Worm (Caenorhabditis elegans) whole organism, L1 larva: Measurements from ENCODE around the gene hlh-3.
A peak's percentile ranks its signal among the peaks of the same experiment; 100 is the strongest.

ENCODE experiments used
- C34B4.2 ChIP-seq: sonication (generic microtip); optimal IDR thresholded peaks from 2 replicates; lab custom pipeline; 2017; ENCODE audit warnings: mild to moderate bottlenecking, missing genetic modification characterization, missing compliant biosample characterization
- blmp-1 ChIP-seq: fragments of 150-350 bp; optimal IDR thresholded peaks from 2 replicates; lab custom pipeline; 2014; ENCODE audit warnings: missing biosample characterization, missing genetic modification characterization
- ceh-88 ChIP-seq: fragments of 200-800 bp; sonication (Bioruptor generic); IDR thresholded peaks from 2 replicates; pipeline ENCODE4 v1.3.6; 2022; ENCODE audit warnings: missing genetic modification characterization, missing compliant biosample characterization
- dpl-1 ChIP-seq, 3 experiments: fragments of 150-350 bp in 2 of 3; sonication (generic microtip) in 1 of 3; optimal IDR thresholded peaks; 2 replicates each; lab custom pipeline; 2014 to 2017; ENCODE audit warnings: missing biosample characterization in 3 of 3, missing genetic modification characterization in 3 of 3, missing genetic modification reagents in 3 of 3
- dsc-1 ChIP-seq: sonication (generic microtip); optimal IDR thresholded peaks from 2 replicates; lab custom pipeline; 2016; ENCODE audit warnings: mild to moderate bottlenecking, missing genetic modification characterization, missing compliant biosample characterization
- efl-3 ChIP-seq: fragments of 200-800 bp; sonication (Bioruptor generic); optimal IDR thresholded peaks from 2 replicates; lab custom pipeline; 2018; ENCODE audit warnings: mild to moderate bottlenecking, missing genetic modification characterization, missing compliant biosample characterization
- egl-13 ChIP-seq: sonication (generic microtip); optimal IDR thresholded peaks from 2 replicates; lab custom pipeline; 2016; ENCODE audit warnings: missing genotype, missing genetic modification reagents, missing genetic modification characterization, missing compliant biosample characterization
- elt-2 ChIP-seq: sonication (generic microtip); optimal IDR thresholded peaks from 2 replicates; lab custom pipeline; 2016; ENCODE audit warnings: missing genetic modification characterization, mild to moderate bottlenecking, inconsistent platforms, missing compliant biosample characterization, missing genetic modification reagents
- elt-3 ChIP-seq, 6 experiments: fragments of 150-350 bp in 1 of 6; sonication (generic microtip); optimal IDR thresholded peaks; 2 replicates each; lab custom pipeline; 2017 to 2018; ENCODE audit warnings: missing biosample characterization in 6 of 6, missing genetic modification characterization in 6 of 6, inconsistent platforms in 1 of 6
- fkh-4 ChIP-seq: sonication (generic microtip); optimal IDR thresholded peaks from 2 replicates; lab custom pipeline; 2016; ENCODE audit warnings: missing compliant biosample characterization, missing genetic modification characterization, borderline replicate concordance
- fkh-8 ChIP-seq: sonication (generic microtip); optimal IDR thresholded peaks from 2 replicates; lab custom pipeline; 2016; ENCODE audit warnings: mild to moderate bottlenecking, missing genetic modification characterization, missing compliant biosample characterization
- hlh-17 ChIP-seq: fragments of 200-800 bp; sonication (Bioruptor generic); optimal IDR thresholded peaks from 2 replicates; lab custom pipeline; 2018; ENCODE audit warnings: missing genetic modification characterization, mild to moderate bottlenecking, missing compliant biosample characterization, moderate library complexity, borderline replicate concordance
- irx-1 ChIP-seq: sonication (generic microtip); optimal IDR thresholded peaks from 2 replicates; lab custom pipeline; 2016; ENCODE audit warnings: missing genetic modification characterization, missing compliant biosample characterization
- lin-15B ChIP-seq: fragments of 150-350 bp; sonication (generic microtip); optimal IDR thresholded peaks from 3 replicates; lab custom pipeline; 2014; ENCODE audit warnings: missing biosample characterization, missing genetic modification characterization
- lin-39 ChIP-seq: fragments of 150-350 bp; optimal IDR thresholded peaks from 2 replicates; lab custom pipeline; 2014; ENCODE audit warnings: missing biosample characterization, missing genetic modification reagents, missing genetic modification characterization
- mab-9 ChIP-seq: fragments of 200-800 bp; sonication (Bioruptor generic); IDR thresholded peaks from 2 replicates; pipeline ENCODE4 v1.3.6; 2022; ENCODE audit warnings: missing genetic modification reagents, missing genetic modification characterization, missing compliant biosample characterization
- mdl-1 ChIP-seq, 2 experiments: fragments of 150-350 bp; optimal IDR thresholded peaks; 2 replicates each; lab custom pipeline; 2014 to 2017; ENCODE audit warnings: missing biosample characterization in 2 of 2, missing genetic modification characterization in 2 of 2, inconsistent platforms in 1 of 2
- mef-2 ChIP-seq: fragments of 150-350 bp; optimal IDR thresholded peaks from 2 replicates; lab custom pipeline; 2014; ENCODE audit warnings: missing biosample characterization, missing genetic modification characterization
- mep-1 ChIP-seq: fragments of 150-350 bp; optimal IDR thresholded peaks from 2 replicates; lab custom pipeline; 2014; ENCODE audit warnings: missing biosample characterization, missing genetic modification characterization
- nhr-11 ChIP-seq: fragments of 150-350 bp; optimal IDR thresholded peaks from 2 replicates; lab custom pipeline; 2014; ENCODE audit warnings: missing biosample characterization, missing genetic modification characterization
- nhr-12 ChIP-seq: sonication (generic microtip); optimal IDR thresholded peaks from 2 replicates; lab custom pipeline; 2017; ENCODE audit warnings: missing biosample characterization, missing genetic modification characterization
- nhr-28 ChIP-seq: fragments of 150-350 bp; optimal IDR thresholded peaks from 2 replicates; lab custom pipeline; 2014; ENCODE audit warnings: missing biosample characterization, missing genetic modification characterization
- nhr-47 ChIP-seq: sonication (generic microtip); optimal IDR thresholded peaks from 2 replicates; lab custom pipeline; 2016; ENCODE audit warnings: mild to moderate bottlenecking, missing genetic modification characterization, moderate library complexity, missing compliant biosample characterization
- nhr-76 ChIP-seq: sonication (generic microtip); optimal IDR thresholded peaks from 2 replicates; lab custom pipeline; 2017; ENCODE audit warnings: missing biosample characterization, missing genetic modification characterization
- nhr-77 ChIP-seq: fragments of 150-350 bp; optimal IDR thresholded peaks from 2 replicates; lab custom pipeline; 2014; ENCODE audit warnings: missing biosample characterization, missing genetic modification characterization
- nhr-85 ChIP-seq: sonication (generic microtip); peaks from one replicate; lab custom pipeline; 2016; ENCODE audit warnings: missing genetic modification characterization, inconsistent platforms, missing compliant biosample characterization
- pax-3 ChIP-seq: fragments of 200-800 bp; sonication (Bioruptor generic); optimal IDR thresholded peaks from 2 replicates; lab custom pipeline; 2018; ENCODE audit warnings: mild to moderate bottlenecking, missing genetic modification characterization, moderate library complexity, missing compliant biosample characterization
- pqm-1 ChIP-seq: sonication (generic microtip); optimal IDR thresholded peaks from 3 replicates; lab custom pipeline; 2017; ENCODE audit warnings: missing biosample characterization, missing genetic modification characterization
- skn-1 ChIP-seq: fragments of 150-350 bp; optimal IDR thresholded peaks from 2 replicates; lab custom pipeline; 2014; ENCODE audit warnings: missing biosample characterization, missing genetic modification characterization
- snpc-4 ChIP-seq: fragments of 150-350 bp; optimal IDR thresholded peaks from 2 replicates; lab custom pipeline; 2014; ENCODE audit warnings: missing biosample characterization, missing genetic modification characterization
- snu-23 ChIP-seq: sonication (generic microtip); optimal IDR thresholded peaks from 2 replicates; lab custom pipeline; 2016; ENCODE audit warnings: missing genetic modification characterization, missing compliant biosample characterization
- sox-4 ChIP-seq: sonication (generic microtip); optimal IDR thresholded peaks from 2 replicates; lab custom pipeline; 2016; ENCODE audit warnings: missing genetic modification characterization, missing compliant biosample characterization
- sptf-1 ChIP-seq: fragments of 150-350 bp; optimal IDR thresholded peaks from 2 replicates; lab custom pipeline; 2014; ENCODE audit warnings: missing biosample characterization, missing genetic modification characterization
- tbx-2 ChIP-seq: sonication (generic microtip); optimal IDR thresholded peaks from 2 replicates; lab custom pipeline; 2016; ENCODE audit warnings: missing genetic modification characterization, missing compliant biosample characterization
- tlp-1 ChIP-seq: fragments of 150-350 bp; optimal IDR thresholded peaks from 2 replicates; lab custom pipeline; 2014; ENCODE audit warnings: missing biosample characterization, missing genetic modification characterization
- vab-15 ChIP-seq: sonication (generic microtip); optimal IDR thresholded peaks from 2 replicates; lab custom pipeline; 2017; ENCODE audit warnings: missing genotype, mild to moderate bottlenecking, missing genetic modification characterization, missing compliant biosample characterization
- zag-1 ChIP-seq: fragments of 150-350 bp; optimal IDR thresholded peaks from 2 replicates; lab custom pipeline; 2014; ENCODE audit warnings: missing biosample characterization, missing genetic modification characterization
- ztf-11 ChIP-seq, 2 experiments: sonication (generic microtip); optimal IDR thresholded peaks; 2 replicates each; lab custom pipeline; 2016 to 2017; ENCODE audit warnings: missing genetic modification characterization in 2 of 2, missing biosample characterization in 1 of 2, missing compliant biosample characterization in 1 of 2
- ztf-4 ChIP-seq: fragments of 150-350 bp; optimal IDR thresholded peaks from 2 replicates; lab custom pipeline; 2014; ENCODE audit warnings: missing biosample characterization, missing genetic modification characterization

hlh-3 gene

ce11 chrII:9064437-9064836 lies 22.0 kb upstream of the hlh-3 start (continued):
- TF ChIP-seq nhr-77 (tag; lab: Kevin White, UChicago): no peak
- TF ChIP-seq mdl-1 (tag; optimal IDR thresholded peaks at IDR 0.05; lab: Kevin White, UChicago): peak in 1 of 2 experiments; percentile 7
- TF ChIP-seq skn-1: no peak
- no peak for TF ChIP-seq nhr-12 (tag; lab: Kevin White, UChicago)
- TF ChIP-seq fkh-8 (tag; lab: Kevin White, UChicago): no peak
- peak; percentile 20 for TF ChIP-seq efl-3 (GFP tag; lab: Kevin White, UChicago)
- TF ChIP-seq sox-4 (tag; lab: Kevin White, UChicago): no peak
- TF ChIP-seq snpc-4: no peak
- peak in 1 of 6 experiments; percentile 62 for TF ChIP-seq elt-3 (tag; optimal IDR thresholded peaks at IDR 0.05; lab: Kevin White, UChicago)
- TF ChIP-seq ztf-4 (tag; lab: Kevin White, UChicago): no peak
- TF ChIP-seq tlp-1: no peak
- TF ChIP-seq nhr-85 (tag; lab: Kevin White, UChicago): peak; percentile 91
- no peak for TF ChIP-seq mep-1 (tag; lab: Kevin White, UChicago)

DNA sequence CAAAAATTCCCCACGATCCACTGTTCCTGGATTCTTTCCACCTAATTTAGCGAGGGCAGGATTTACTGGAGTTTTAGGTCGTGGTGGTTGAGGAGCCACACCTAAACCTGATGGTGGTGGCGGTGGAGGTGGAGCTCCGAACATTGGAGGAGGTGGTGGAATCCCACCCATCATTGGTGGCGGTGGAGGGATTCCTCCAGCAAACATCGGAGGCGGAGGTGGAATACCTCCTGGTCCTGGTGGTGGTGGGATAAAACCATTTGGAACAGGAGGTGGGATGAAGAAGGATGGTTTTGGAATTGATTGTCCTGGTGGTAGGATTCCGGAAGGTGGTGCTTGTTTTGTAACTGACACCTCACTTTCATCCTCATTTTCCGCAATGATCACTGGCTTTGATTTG lies 16.6 kb upstream of the hlh-3 start:
- TF ChIP-seq lin-39 (tag; lab: Kevin White, UChicago) (no peak), ceh-88 (GFP tag; lab: Robert Waterston, UW) (no peak), dsc-1 (tag; lab: Kevin White, UChicago) (no peak), irx-1 (tag; lab: Kevin White, UChicago) (no peak), elt-2 (tag; lab: Kevin White, UChicago) (no peak), nhr-11 (tag; lab: Kevin White, UChicago) (no peak), tbx-2 (tag; lab: Kevin White, UChicago) (no peak), egl-13 (tag; lab: Kevin White, UChicago) (no peak), ztf-11 (tag; optimal IDR thresholded peaks at IDR 0.05; lab: Kevin White, UChicago) (no peak), mab-9 (GFP tag; lab: Robert Waterston, UW) (no peak), snu-23 (no peak), nhr-77 (tag; lab: Kevin White, UChicago) (no peak), C34B4.2 (tag; lab: Kevin White, UChicago) (no peak)

DNA sequence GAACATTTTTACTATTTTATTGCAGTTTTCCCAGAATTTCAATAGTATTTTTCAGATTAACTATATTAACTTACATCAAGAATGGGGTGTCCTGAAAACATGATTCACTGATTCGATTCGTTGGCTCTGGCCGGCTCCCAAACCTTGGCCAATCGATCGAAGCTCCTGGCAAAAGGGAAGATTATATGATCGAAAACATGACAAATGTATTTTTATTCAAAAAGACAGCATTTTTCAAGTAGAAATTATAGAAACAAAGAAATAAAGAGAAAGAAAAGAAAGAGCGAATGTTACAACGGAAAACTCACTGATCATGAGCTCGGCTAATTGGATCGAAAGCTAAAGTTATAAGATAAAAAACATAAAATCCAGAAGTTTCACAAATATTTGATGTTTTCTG lies 15.7 kb upstream of the hlh-3 start, which contains the start of gene T24B8.4:
TSS of gene T24B8.4 (minus strand) at position 101 of the 400 bp plus-strand sequence.
- no peak for TF ChIP-seq tlp-1
- no peak for TF ChIP-seq lin-15B (tag; lab: Kevin White, UChicago)
- no peak for TF ChIP-seq sptf-1 (tag; lab: Kevin White, UChicago)
- TF ChIP-seq fkh-4: no peak
- no peak for TF ChIP-seq vab-15 (tag; lab: Kevin White, UChicago)
- no peak for TF ChIP-seq pax-3 (tag; lab: Kevin White, UChicago)
- TF ChIP-seq nhr-47 (tag; lab: Kevin White, UChicago): no peak

DNA sequence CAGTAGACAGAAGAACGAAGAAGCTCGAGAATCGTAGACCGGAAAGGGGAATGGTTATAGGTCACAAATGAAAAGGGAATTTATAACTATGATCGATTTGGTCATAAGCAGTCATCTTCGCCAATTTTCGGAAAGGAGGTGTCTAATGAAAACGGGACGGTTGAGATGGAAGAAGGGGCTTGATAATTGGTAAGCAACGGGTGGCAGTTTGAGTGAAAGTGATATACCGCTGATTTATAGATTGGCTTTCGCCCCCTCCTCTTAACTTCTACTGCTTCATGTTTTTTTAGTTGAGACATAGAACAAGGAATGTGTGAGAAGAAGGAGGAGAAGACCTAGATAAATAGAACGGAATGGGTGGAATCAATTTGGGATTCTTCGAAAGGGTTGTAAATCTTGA lies 13.6 kb upstream of the hlh-3 start:
- no peak for TF ChIP-seq mef-2 (tag; lab: Kevin White, UChicago)
- no peak for TF ChIP-seq tlp-1
- TF ChIP-seq blmp-1: peak; percentile 72
- no peak for TF ChIP-seq pqm-1 (tag; lab: Kevin White, UChicago)
- peak; percentile 6 for TF ChIP-seq dsc-1 (tag; lab: Kevin White, UChicago)
- no peak for TF ChIP-seq nhr-76
- TF ChIP-seq hlh-17: no peak
- no peak for TF ChIP-seq mep-1 (tag; lab: Kevin White, UChicago)
- TF ChIP-seq zag-1 (tag; lab: Kevin White, UChicago): no peak
- TF ChIP-seq dpl-1 (GFP tag; optimal IDR thresholded peaks at IDR 0.05; lab: Kevin White, UChicago): no peak
- TF ChIP-seq nhr-28 (tag; lab: Kevin White, UChicago): no peak
- no peak for TF ChIP-seq ztf-11 (tag; optimal IDR thresholded peaks at IDR 0.05; lab: Kevin White, UChicago)
